Fruit fly (Drosophila melanogaster) whole organism, pupa: Measurements from ENCODE around the gene Snoo.

ENCODE experiments used
- CG12605 ChIP-seq: fragments of 200-800 bp; sonication (Bioruptor generic); IDR thresholded peaks from 2 replicates; pipeline ENCODE4 v1.3.6; 2022; ENCODE audit warnings: missing biosample characterization, missing genetic modification characterization
- CG15710 ChIP-seq: fragments of 200-800 bp; sonication (Bioruptor generic); optimal IDR thresholded peaks from 2 replicates; lab custom pipeline; 2018; ENCODE audit warnings: missing biosample characterization, mild to moderate bottlenecking, missing genetic modification characterization, moderate library complexity
- CG17806 ChIP-seq: fragments of 200-800 bp; sonication (Bioruptor generic); optimal IDR thresholded peaks from 2 replicates; lab custom pipeline; 2018; ENCODE audit warnings: missing biosample characterization, mild to moderate bottlenecking, missing genetic modification characterization, moderate library complexity
- CG32121 ChIP-seq: fragments of 200-800 bp; sonication (Bioruptor generic); IDR thresholded peaks from 2 replicates; pipeline ENCODE4 v1.3.6; 2022; ENCODE audit warnings: missing biosample characterization, missing genetic modification characterization
- CG8159 ChIP-seq: fragments of 200-800 bp; sonication (Bioruptor generic); optimal IDR thresholded peaks from 3 replicates; lab custom pipeline; 2018; ENCODE audit warnings: missing biosample characterization, mild to moderate bottlenecking, missing genetic modification characterization, moderate library complexity
- CG8301 ChIP-seq: fragments of 200-800 bp; sonication (Bioruptor generic); optimal IDR thresholded peaks from 2 replicates; lab custom pipeline; 2018; ENCODE audit warnings: missing biosample characterization, mild to moderate bottlenecking, missing genetic modification characterization
- D1 ChIP-seq: fragments of 200-800 bp; sonication (Bioruptor generic); optimal IDR thresholded peaks from 2 replicates; lab custom pipeline; 2018; ENCODE audit warnings: missing biosample characterization, mild to moderate bottlenecking, missing genetic modification characterization, moderate library complexity
- fd96Ca ChIP-seq: fragments of 200-800 bp; sonication (Bioruptor generic); IDR thresholded peaks from 3 replicates; pipeline ENCODE4 v1.3.6; 2022; ENCODE audit warnings: missing biosample characterization, missing genetic modification characterization
- gl ChIP-seq: fragments of 200-800 bp; sonication (Bioruptor generic); optimal IDR thresholded peaks from 2 replicates; lab custom pipeline; 2018; ENCODE audit warnings: missing biosample characterization, mild to moderate bottlenecking, missing genetic modification characterization
- rn ChIP-seq: fragments of 200-800 bp; sonication (Bioruptor generic); IDR thresholded peaks from 2 replicates; pipeline ENCODE4 v1.3.6; 2022; ENCODE audit warnings: missing biosample characterization, missing genetic modification characterization

dm6 chr2L:7885271-7885670, 98.7 kb downstream of the Snoo start, which contains the start of the genes SmE and CG34132:
- TF ChIP-seq CG32121 (GFP tag; lab: Robert Waterston, UW) (no peak), D1 (no peak), CG17806 (tag; lab: Kevin White, UChicago) (no peak), rn (no peak), fd96Ca (GFP tag; lab: Robert Waterston, UW) (no peak), CG8159 (tag; lab: Kevin White, UChicago) (no peak), CG8301 (tag; lab: Kevin White, UChicago) (no peak), gl (no peak), CG12605 (GFP tag; lab: Robert Waterston, UW) (no peak), CG15710 (tag; lab: Kevin White, UChicago) (no peak)
